Worm (Caenorhabditis elegans): ENCODE data around the gene K02H11.9.

ce11 chrV:1579790-1580189 is 42.9 kb upstream of the K02H11.9 start:
- no peak for TF ChIP-seq mep-1 (tag; optimal IDR thresholded peaks at IDR 0.05)
- no peak for TF ChIP-seq pha-4 (tag; optimal IDR thresholded peaks at IDR 0.05)
- no peak for TF ChIP-seq blmp-1 (tag; optimal IDR thresholded peaks at IDR 0.05)
- no peak for TF ChIP-seq elt-3 (tag; optimal IDR thresholded peaks at IDR 0.05)
- TF ChIP-seq ztf-11 (tag; optimal IDR thresholded peaks at IDR 0.05): no peak
- TF ChIP-seq lin-13 (tag; optimal IDR thresholded peaks at IDR 0.05): no peak
- TF ChIP-seq sem-2 (GFP tag; optimal IDR thresholded peaks at IDR 0.05): no peak
- TF ChIP-seq nhr-12 (tag; optimal IDR thresholded peaks at IDR 0.05): no peak
- no peak for TF ChIP-seq snpc-4 (tag; optimal IDR thresholded peaks at IDR 0.05)
- TF ChIP-seq unc-62 (GFP tag; optimal IDR thresholded peaks at IDR 0.05): no peak
- no peak for TF ChIP-seq unc-120 (tag; optimal IDR thresholded peaks at IDR 0.05; ENCODE audit: poor library complexity, severe bottlenecking)

All from whole organism, mixed stage, embryonic.